Worm (Caenorhabditis elegans): ENCODE results near the gene ser-2.

DNA sequence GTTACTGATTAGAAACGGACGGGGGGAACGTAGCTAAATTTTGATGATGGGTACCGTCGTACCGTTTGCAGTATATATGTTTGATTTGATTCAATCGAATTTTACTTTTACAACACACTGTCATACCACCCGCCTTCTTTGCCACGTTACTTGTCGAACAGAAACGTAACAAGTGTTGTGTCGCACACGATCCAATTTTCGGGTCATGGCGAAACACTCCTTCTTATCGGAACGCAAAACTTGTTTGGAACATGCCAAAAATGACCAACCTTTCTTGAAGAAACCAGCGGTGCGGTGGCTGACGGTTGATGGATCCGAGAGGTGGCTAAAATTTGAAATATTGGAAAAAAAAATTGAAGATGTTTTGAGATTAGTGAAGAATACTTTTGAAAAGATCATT is 22.4 kb downstream of the ser-2 start:
- TF ChIP-seq mep-1 (tag; optimal IDR thresholded peaks at IDR 0.05) = no peak
- no peak for TF ChIP-seq ceh-83 (GFP tag; optimal IDR thresholded peaks at IDR 0.05)
- no peak for TF ChIP-seq nhr-28 (tag; optimal IDR thresholded peaks at IDR 0.05)
- no peak for TF ChIP-seq nhr-237 (tag; optimal IDR thresholded peaks at IDR 0.05)
- no peak for TF ChIP-seq ces-1 (GFP tag; optimal IDR thresholded peaks at IDR 0.05)
